Fruit fly (Drosophila melanogaster): ENCODE data around the gene CG42371.

Gene CG42371

DNA sequence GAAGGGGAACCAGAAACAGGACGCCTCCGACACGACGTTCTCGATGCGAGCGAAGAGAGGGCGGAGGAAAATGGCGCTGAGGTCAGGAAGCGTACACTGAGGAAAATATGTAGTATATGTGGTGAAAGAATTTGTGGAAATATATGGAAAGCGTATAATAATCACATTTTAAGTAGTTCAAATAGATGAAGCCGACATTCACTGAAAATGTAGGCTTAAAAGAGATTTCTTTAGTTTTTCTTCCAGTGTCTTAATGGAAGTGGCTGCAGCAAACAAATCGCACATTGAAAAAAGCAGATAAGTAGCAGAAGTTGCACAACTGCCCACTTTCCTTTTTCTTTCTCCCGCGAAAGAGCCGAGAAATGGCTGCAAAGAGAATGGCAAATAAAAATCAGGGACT is 32.5 kb upstream of the CG42371 start:
- TF ChIP-seq lola (GFP tag; optimal IDR thresholded peaks at IDR 0.05): no peak

DNA sequence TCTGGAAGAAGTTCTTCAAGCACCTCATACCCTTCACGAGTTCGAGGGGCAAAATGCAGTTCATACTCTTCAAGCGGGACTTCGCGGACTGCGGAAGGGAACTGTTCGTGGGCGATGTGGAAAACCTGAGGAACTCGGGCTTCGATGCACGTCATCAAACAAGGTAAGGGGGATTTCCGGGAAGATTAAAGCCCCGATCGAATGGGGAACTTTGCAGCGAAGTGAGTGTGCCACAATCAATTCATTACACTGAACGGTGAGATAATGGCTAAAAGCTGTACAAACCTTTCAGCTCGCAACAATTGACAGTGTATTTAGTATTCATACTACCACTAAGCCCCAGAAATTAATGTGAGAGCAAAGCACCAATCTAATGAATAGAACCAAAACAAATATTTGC is 25.7 kb upstream of the CG42371 start:
- TF ChIP-seq GATAd (GFP tag; optimal IDR thresholded peaks at IDR 0.05) (no peak), Dfd (GFP tag; optimal IDR thresholded peaks at IDR 0.05) (no peak), Rel (GFP tag; optimal IDR thresholded peaks at IDR 0.05) (no peak), Rel (tag; optimal IDR thresholded peaks at IDR 0.05) (peak; percentile 91)

dm6 chr2L:2242139-2242538 is 25.1 kb upstream of the CG42371 start, which contains the start of gene CG4267:
TSS of gene CG4267 (plus strand) at chr2L:2242378.
- TF ChIP-seq CrebA (GFP tag; optimal IDR thresholded peaks at IDR 0.05; ENCODE audit: borderline replicate concordance) (no peak), jim (GFP tag; optimal IDR thresholded peaks at IDR 0.05) (no peak), fru (GFP tag; optimal IDR thresholded peaks at IDR 0.05) (no peak), Vsx2 (GFP tag; optimal IDR thresholded peaks at IDR 0.05; ENCODE audit: partially characterized antibody) (peak; percentile 77), Hr83 (GFP tag; optimal IDR thresholded peaks at IDR 0.05; ENCODE audit: poor library complexity, severe bottlenecking) (peak; percentile 45), sage (GFP tag; optimal IDR thresholded peaks at IDR 0.05) (no peak), dl (GFP tag; optimal IDR thresholded peaks at IDR 0.05; ENCODE audit: insufficient read depth in 1 of 2, partially characterized antibody in 2 of 2) (peak; percentile 82 to 92), Abd-B (GFP tag; optimal IDR thresholded peaks at IDR 0.05) (no peak), psq (GFP tag; optimal IDR thresholded peaks at IDR 0.05) (no peak), Dif (GFP tag; optimal IDR thresholded peaks at IDR 0.05; ENCODE audit: partially characterized antibody) (peak; percentile 97), h (GFP tag; optimal IDR thresholded peaks at IDR 0.05) (peak; percentile 11)

- TF ChIP-seq dsf (GFP tag; optimal IDR thresholded peaks at IDR 0.05; ENCODE audit: borderline replicate concordance) (no peak), GATAd (GFP tag; optimal IDR thresholded peaks at IDR 0.05) (no peak), dmrt93B (GFP tag; optimal IDR thresholded peaks at IDR 0.05) (no peak), N (GFP tag; optimal IDR thresholded peaks at IDR 0.05) (no peak)
These were observed 23.4 kb upstream of the CG42371 start, which contains the start of gene Tengl1 for dm6 chr2L:2240493-2240892. TSS of gene Tengl1 (minus strand) at chr2L:2240593.

DNA sequence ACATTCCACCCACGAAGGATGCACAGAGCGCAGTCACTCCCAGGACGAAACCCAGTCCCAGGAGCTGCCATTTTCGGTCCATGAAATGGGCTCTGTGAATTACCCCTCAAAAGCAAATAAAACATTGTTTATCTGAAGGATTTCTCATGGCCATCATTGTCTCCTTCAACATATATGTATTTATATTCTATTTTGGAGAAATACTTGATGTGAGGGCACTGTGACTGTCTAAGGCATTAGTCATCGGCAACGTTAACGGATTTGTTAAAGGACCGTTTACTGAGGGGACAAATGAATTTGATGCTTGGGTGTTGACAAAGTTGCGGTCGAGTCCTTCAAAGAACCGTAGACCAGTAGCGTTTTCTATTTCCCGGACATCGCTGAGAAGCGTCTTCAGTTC is 22.2 kb upstream of the CG42371 start, which contains the start of gene Tengl2:
Tengl2 (minus strand) TSS at position 101 of the 400 bp plus-strand sequence.
- TF ChIP-seq CG32264 (GFP tag; optimal IDR thresholded peaks at IDR 0.05) (no peak), Dfd (GFP tag; optimal IDR thresholded peaks at IDR 0.05) (no peak), Jra (GFP tag; optimal IDR thresholded peaks at IDR 0.05) (no peak), brk (GFP tag; optimal IDR thresholded peaks at IDR 0.05) (no peak), tai (GFP tag; optimal IDR thresholded peaks at IDR 0.05) (no peak), CG9705 (GFP tag; optimal IDR thresholded peaks at IDR 0.05) (no peak)

dm6 chr2L:2238151-2238550 is 21.1 kb upstream of the CG42371 start, which contains the start of gene Tengl3:
TSS of gene Tengl3 (minus strand) at chr2L:2238251.
- TF ChIP-seq sv (GFP tag; optimal IDR thresholded peaks at IDR 0.05): no peak
- TF ChIP-seq br (GFP tag; optimal IDR thresholded peaks at IDR 0.05): no peak
- no peak for TF ChIP-seq woc (GFP tag; optimal IDR thresholded peaks at IDR 0.05)
- TF ChIP-seq GATAd (GFP tag; optimal IDR thresholded peaks at IDR 0.05): no peak
- no peak for TF ChIP-seq tai (GFP tag; optimal IDR thresholded peaks at IDR 0.05)
- TF ChIP-seq usp (GFP tag; optimal IDR thresholded peaks at IDR 0.05): no peak
- no peak for TF ChIP-seq Vsx2 (GFP tag; optimal IDR thresholded peaks at IDR 0.05; ENCODE audit: partially characterized antibody)
- no peak for TF ChIP-seq CG9705 (GFP tag; optimal IDR thresholded peaks at IDR 0.05)
- no peak for TF ChIP-seq dsf (GFP tag; optimal IDR thresholded peaks at IDR 0.05; ENCODE audit: borderline replicate concordance)
- TF ChIP-seq OdsH (GFP tag; optimal IDR thresholded peaks at IDR 0.05): no peak
- TF ChIP-seq lola (GFP tag; optimal IDR thresholded peaks at IDR 0.05): no peak
- no peak for TF ChIP-seq Sp1 (GFP tag; optimal IDR thresholded peaks at IDR 0.05)
- no peak for TF ChIP-seq pan (optimal IDR thresholded peaks at IDR 0.05)

Data from whole organism, wandering third instar larva.